Worm (Caenorhabditis elegans) whole organism, early embryonic: ENCODE measurements around the gene sqst-5.
"Not testable (repeated sequence)": the region's sequence is repeated elsewhere in the genome, so short reads cannot be mapped to it uniquely, and the experiment has no call there.

Experiments used
- B0310.2 ChIP-seq: sonication (generic microtip); optimal IDR thresholded peaks from 2 replicates; lab custom pipeline; 2016; ENCODE audit warnings: mild to moderate bottlenecking, missing genetic modification characterization, missing compliant biosample characterization
- F13C5.2 ChIP-seq: sonication (generic microtip); optimal IDR thresholded peaks from 2 replicates; lab custom pipeline; 2017; ENCODE audit warnings: mild to moderate bottlenecking, missing genetic modification characterization, inconsistent platforms, missing compliant biosample characterization
- aly-1 ChIP-seq: sonication (generic microtip); optimal IDR thresholded peaks from 2 replicates; lab custom pipeline; 2016; ENCODE audit warnings: missing genetic modification characterization, missing compliant biosample characterization
- ama-1 ChIP-seq: fragments of 150-350 bp; optimal IDR thresholded peaks from 2 replicates; lab custom pipeline; 2014
- ceh-13 ChIP-seq: fragments of 200-800 bp; sonication (Bioruptor generic); optimal IDR thresholded peaks from 2 replicates; lab custom pipeline; 2018; ENCODE audit warnings: mild to moderate bottlenecking, missing genetic modification characterization, missing compliant biosample characterization
- ceh-36 ChIP-seq: sonication (generic microtip); optimal IDR thresholded peaks from 2 replicates; lab custom pipeline; 2016; ENCODE audit warnings: missing genetic modification characterization, inconsistent platforms, missing compliant biosample characterization
- ets-7 ChIP-seq: sonication (generic microtip); optimal IDR thresholded peaks from 2 replicates; lab custom pipeline; 2016; ENCODE audit warnings: missing genotype, missing genetic modification characterization, missing compliant biosample characterization
- flt-1 ChIP-seq: fragments of 200-800 bp; sonication (Bioruptor generic); IDR thresholded peaks from 2 replicates; pipeline ENCODE4 v1.3.6; 2022; ENCODE audit warnings: missing genetic modification characterization, missing compliant biosample characterization
- hmbx-1 ChIP-seq: sonication (generic microtip); optimal IDR thresholded peaks from 2 replicates; lab custom pipeline; 2016; ENCODE audit warnings: mild to moderate bottlenecking, missing genetic modification characterization, missing compliant biosample characterization
- hmg-4 ChIP-seq: fragments of 200-800 bp; sonication (Bioruptor generic); optimal IDR thresholded peaks from 2 replicates; lab custom pipeline; 2018; ENCODE audit warnings: mild to moderate bottlenecking, missing genetic modification characterization, missing compliant biosample characterization
- hnd-1 ChIP-seq: sonication (generic microtip); optimal IDR thresholded peaks from 2 replicates; lab custom pipeline; 2016; ENCODE audit warnings: missing genetic modification characterization, missing compliant biosample characterization
- pes-1 ChIP-seq: fragments of 200-800 bp; sonication (Bioruptor generic); IDR thresholded peaks from 2 replicates; pipeline ENCODE4 v1.3.6; 2022; ENCODE audit warnings: missing genetic modification reagents, missing genetic modification characterization, missing compliant biosample characterization
- scrt-1 ChIP-seq: fragments of 200-800 bp; sonication (Bioruptor generic); IDR thresholded peaks from 2 replicates; pipeline ENCODE4 v1.3.6; 2022; ENCODE audit warnings: missing genetic modification characterization, missing compliant biosample characterization
- sea-1 ChIP-seq: fragments of 200-800 bp; sonication (Bioruptor generic); conservative IDR thresholded peaks from 2 replicates; pipeline ENCODE4 v1.3.6; 2022; ENCODE audit warnings: missing genetic modification characterization, missing compliant biosample characterization
- tbx-11 ChIP-seq: fragments of 200-800 bp; sonication (Bioruptor generic); IDR thresholded peaks from 2 replicates; pipeline ENCODE4 v1.3.6; 2022; ENCODE audit warnings: missing genetic modification characterization, missing compliant biosample characterization
- tbx-37 ChIP-seq: fragments of 200-800 bp; sonication (Bioruptor generic); conservative IDR thresholded peaks from 2 replicates; pipeline ENCODE4 v1.3.6; 2022; ENCODE audit warnings: missing genetic modification reagents, missing genetic modification characterization, missing compliant biosample characterization
- tra-4 ChIP-seq: sonication (generic microtip); optimal IDR thresholded peaks from 2 replicates; lab custom pipeline; 2017; ENCODE audit warnings: missing genetic modification characterization, missing compliant biosample characterization

Gene sqst-5

DNA sequence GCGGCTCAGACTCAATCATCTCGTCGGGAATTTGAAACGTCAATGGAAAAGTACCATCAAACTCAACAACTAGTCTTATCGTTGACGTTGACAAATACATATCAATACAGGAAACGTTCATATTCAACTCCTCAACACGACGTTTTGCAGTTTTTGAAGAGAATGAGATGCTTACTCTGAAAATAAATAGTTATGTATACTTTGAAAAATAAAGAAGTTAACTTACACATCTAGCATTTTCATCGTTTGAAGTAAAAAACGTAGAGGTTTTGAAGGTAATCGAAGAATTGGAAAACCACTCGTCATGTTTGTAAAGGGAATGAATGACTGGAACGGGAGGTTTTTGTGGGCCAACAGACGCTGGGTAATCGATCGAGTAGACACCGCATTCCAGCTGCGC, 6.5 kb downstream of the sqst-5 start, which contains the start of gene fbxb-81:
TSS of gene fbxb-81 (minus strand) at position 314 of the 400 bp plus-strand sequence.
- TF ChIP-seq aly-1 (tag; lab: Kevin White, UChicago): no peak
- no peak for TF ChIP-seq pes-1
- no peak for TF ChIP-seq sea-1
- TF ChIP-seq hmbx-1: no peak
- TF ChIP-seq ceh-13: no peak
- no peak for TF ChIP-seq tbx-11 (GFP tag; lab: Robert Waterston, UW)
- TF ChIP-seq tbx-37 (GFP tag; lab: Robert Waterston, UW): no peak
- TF ChIP-seq hmg-4 (GFP tag; lab: Kevin White, UChicago): no peak
- no peak for TF ChIP-seq hnd-1 (tag; lab: Kevin White, UChicago)
- no peak for TF ChIP-seq tra-4 (tag; lab: Kevin White, UChicago)
- TF ChIP-seq ceh-36 (tag; lab: Kevin White, UChicago): no peak
- no peak for TF ChIP-seq flt-1 (GFP tag; lab: Robert Waterston, UW)
- no peak for TF ChIP-seq ets-7 (tag; lab: Kevin White, UChicago)
- no peak for TF ChIP-seq ama-1
- no peak for TF ChIP-seq F13C5.2 (tag; lab: Kevin White, UChicago)
- no peak for TF ChIP-seq scrt-1 (GFP tag; lab: Robert Waterston, UW)

ce11 chrIII:134194-134593, 13.2 kb downstream of the sqst-5 start, which contains the start of gene pals-25:
Gene pals-25, plus strand, starts transcription at chrIII:134494.
- TF ChIP-seq hnd-1 (tag; lab: Kevin White, UChicago): no peak
- TF ChIP-seq tbx-37 (GFP tag; lab: Robert Waterston, UW): no peak
- TF ChIP-seq scrt-1 (GFP tag; lab: Robert Waterston, UW): no peak
- TF ChIP-seq F13C5.2 (tag; lab: Kevin White, UChicago): no peak
- no peak for TF ChIP-seq ets-7 (tag; lab: Kevin White, UChicago)
- no peak for TF ChIP-seq tra-4 (tag; lab: Kevin White, UChicago)
- TF ChIP-seq B0310.2: no peak
- TF ChIP-seq tbx-11 (GFP tag; lab: Robert Waterston, UW): no peak
- TF ChIP-seq ama-1: no peak
- TF ChIP-seq ceh-13: no peak
- TF ChIP-seq sea-1: no peak
- no peak for TF ChIP-seq hmg-4 (GFP tag; lab: Kevin White, UChicago)
- no peak for TF ChIP-seq flt-1 (GFP tag; lab: Robert Waterston, UW)
- TF ChIP-seq ceh-36 (tag; lab: Kevin White, UChicago): no peak
- no peak for TF ChIP-seq hmbx-1
- no peak for TF ChIP-seq pes-1
- TF ChIP-seq aly-1 (tag; lab: Kevin White, UChicago): no peak

DNA sequence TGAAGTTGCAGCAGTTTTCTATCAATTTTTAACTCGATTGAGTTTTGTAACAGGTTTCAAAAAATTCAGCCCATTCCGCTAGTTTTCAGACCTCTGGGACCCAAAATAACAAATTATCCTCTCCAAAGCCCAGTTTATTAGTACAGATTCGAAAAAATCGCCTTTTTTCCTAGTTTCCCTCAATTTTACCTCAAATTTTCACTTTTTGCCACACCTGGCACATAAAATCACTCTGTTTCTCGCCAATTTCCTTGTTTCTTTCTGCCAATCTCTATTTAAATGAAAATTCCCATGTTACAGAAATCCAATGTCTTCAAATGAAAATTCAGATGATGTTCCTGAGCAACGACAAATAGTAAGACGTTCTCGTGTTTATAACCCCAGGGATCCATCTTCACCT, 15.3 kb downstream of the sqst-5 start, which contains the start of gene pals-22:
TSS of gene pals-22 (plus strand) at position 301 of the 400 bp plus-strand sequence.
- TF ChIP-seq ets-7 (tag; lab: Kevin White, UChicago): no peak
- TF ChIP-seq flt-1 (GFP tag; lab: Robert Waterston, UW): no peak
- no peak for TF ChIP-seq hmbx-1
- no peak for TF ChIP-seq pes-1
- no peak for TF ChIP-seq hnd-1 (tag; lab: Kevin White, UChicago)
- no peak for TF ChIP-seq sea-1
- no peak for TF ChIP-seq ama-1
- TF ChIP-seq tbx-11 (GFP tag; lab: Robert Waterston, UW): no peak
- TF ChIP-seq B0310.2: no peak
- TF ChIP-seq scrt-1 (GFP tag; lab: Robert Waterston, UW): no peak
- TF ChIP-seq tbx-37 (GFP tag; lab: Robert Waterston, UW): no peak
- TF ChIP-seq ceh-36 (tag; lab: Kevin White, UChicago): no peak
- no peak for TF ChIP-seq ceh-13
- no peak for TF ChIP-seq hmg-4 (GFP tag; lab: Kevin White, UChicago)

- no peak for TF ChIP-seq hmbx-1
- TF ChIP-seq ceh-36 (tag; lab: Kevin White, UChicago): no peak
- no peak for TF ChIP-seq hnd-1 (tag; lab: Kevin White, UChicago)
- peak; percentile 31 for TF ChIP-seq F13C5.2 (tag; lab: Kevin White, UChicago)
- no peak for TF ChIP-seq tra-4 (tag; lab: Kevin White, UChicago)
Observed at ce11 chrIII:131627-132026, 15.8 kb downstream of the sqst-5 start.

DNA sequence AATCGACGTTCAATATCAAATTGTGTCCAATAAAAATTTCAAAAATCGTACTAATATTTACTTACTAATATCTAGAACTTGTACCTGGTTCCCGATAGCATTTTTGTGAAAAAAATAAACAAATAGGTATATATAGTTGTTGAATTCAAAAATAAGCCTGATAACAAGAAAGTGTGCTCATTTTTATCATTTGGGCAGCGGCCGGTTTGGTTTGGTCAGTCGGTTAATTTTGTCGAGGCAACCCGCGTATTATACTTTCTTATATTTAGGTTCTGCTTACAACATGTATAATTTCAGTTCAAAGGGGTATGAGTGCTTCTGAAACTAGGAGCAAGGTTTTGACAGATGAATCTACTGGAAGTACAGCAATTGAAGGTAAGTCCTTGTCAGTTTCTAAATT, 16.8 kb downstream of the sqst-5 start, which contains the start of the genes nhr-280 and C29F9.2:
TSS of gene nhr-280 (minus strand) at position 101 of the 400 bp plus-strand sequence.
TSS of gene C29F9.2 (plus strand) at position 298 of the 400 bp plus-strand sequence.
- TF ChIP-seq tbx-37 (GFP tag; lab: Robert Waterston, UW) (no peak), flt-1 (GFP tag; lab: Robert Waterston, UW) (no peak), scrt-1 (GFP tag; lab: Robert Waterston, UW) (no peak), hmbx-1 (no peak), pes-1 (no peak), ets-7 (tag; lab: Kevin White, UChicago) (no peak), ceh-13 (no peak), tbx-11 (GFP tag; lab: Robert Waterston, UW) (no peak), aly-1 (tag; lab: Kevin White, UChicago) (no peak), sea-1 (no peak), ama-1 (no peak), F13C5.2 (tag; lab: Kevin White, UChicago) (no peak), ceh-36 (tag; lab: Kevin White, UChicago) (no peak), hnd-1 (tag; lab: Kevin White, UChicago) (no peak), tra-4 (tag; lab: Kevin White, UChicago) (no peak), hmg-4 (GFP tag; lab: Kevin White, UChicago) (no peak), B0310.2 (no peak)

ce11 chrIII:124478-124877, 22.9 kb downstream of the sqst-5 start, which contains the start of gene pals-23:
Gene pals-23, plus strand, starts transcription at chrIII:124778.
- TF ChIP-seq aly-1 (tag; lab: Kevin White, UChicago) (no peak), tra-4 (tag; lab: Kevin White, UChicago) (no peak), tbx-11 (GFP tag; lab: Robert Waterston, UW) (no peak), flt-1 (GFP tag; lab: Robert Waterston, UW) (no peak), pes-1 (no peak), hnd-1 (tag; lab: Kevin White, UChicago) (no peak), tbx-37 (GFP tag; lab: Robert Waterston, UW) (no peak), B0310.2 (no peak), ceh-36 (tag; lab: Kevin White, UChicago) (no peak), ets-7 (tag; lab: Kevin White, UChicago) (no peak)

DNA sequence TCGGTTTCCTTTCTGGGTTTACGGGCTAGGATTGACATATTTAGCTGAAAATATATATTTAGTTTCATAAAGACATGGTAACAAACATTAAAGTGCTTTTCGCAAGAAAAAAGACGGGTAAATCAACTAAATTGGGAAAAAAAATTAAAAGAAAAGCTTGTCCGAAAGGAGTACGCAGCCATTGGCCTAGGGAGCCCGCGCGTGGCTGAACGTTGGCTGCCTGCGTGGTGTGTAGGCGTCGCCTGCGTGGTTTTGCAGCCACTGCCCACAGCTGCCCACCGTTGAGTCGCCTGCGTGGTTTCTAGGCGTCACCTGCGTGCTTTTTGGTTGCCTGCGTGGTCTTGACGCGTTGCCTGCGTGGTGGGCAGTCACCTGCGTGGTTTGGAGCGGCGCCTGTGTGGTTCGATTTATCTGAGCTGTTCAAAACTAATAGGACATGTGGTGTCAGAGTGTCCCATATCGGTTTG, 25.4 kb downstream of the sqst-5 start, which contains the start of gene C29F9.12:
TSS of gene C29F9.12 (minus strand) at position 51 of the 467 bp plus-strand sequence.
- not testable (repeated sequence) for TF ChIP-seq hmbx-1; flt-1 (GFP tag; lab: Robert Waterston, UW); ceh-36 (tag; lab: Kevin White, UChicago)
